Fruit fly (Drosophila melanogaster): ENCODE results near the gene CG12605.

CG12605 gene

DNA sequence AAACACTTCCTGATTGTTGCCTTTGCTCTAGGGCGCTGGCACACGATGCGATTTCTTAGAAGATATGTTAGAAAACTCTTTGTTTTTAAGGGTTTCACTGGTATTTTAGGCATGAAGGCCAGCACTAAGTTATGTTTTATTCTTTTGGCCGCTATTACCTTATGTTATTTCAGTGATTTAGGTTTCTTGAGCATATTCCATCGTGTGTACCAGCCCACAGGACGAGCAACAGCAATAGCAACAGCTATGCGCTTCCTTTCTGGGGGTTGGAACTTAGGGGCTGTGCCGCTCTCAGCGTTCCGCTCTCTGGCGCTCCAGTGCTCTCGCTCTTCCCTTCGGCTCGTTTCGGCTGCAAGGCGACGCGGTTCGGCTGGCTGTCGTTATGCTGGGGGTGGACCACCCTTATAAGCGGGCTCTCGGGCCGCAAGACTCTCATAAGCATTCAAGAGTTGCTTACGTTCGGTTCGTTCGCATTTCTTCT, 18.9 kb upstream of the CG12605 start, which contains the start of gene scrt (continued):
- no peak for TF ChIP-seq prd (optimal IDR thresholded peaks at IDR 0.05)
- TF ChIP-seq prd (GFP tag; IDR thresholded peaks at IDR 0.05) = peak; percentile 69; the same call in 2 of the 3 replicates
- no peak for TF ChIP-seq CG12942 (GFP tag; optimal IDR thresholded peaks at IDR 0.05)
- peak; percentile 28 for TF ChIP-seq CG18619 (GFP tag; optimal IDR thresholded peaks at IDR 0.05)
- no peak for TF ChIP-seq CG1233 (GFP tag; optimal IDR thresholded peaks at IDR 0.05)
- 0 out of 3 replicates have a peak, but pooled peaks have one; percentile 44 for TF ChIP-seq CG17361 (GFP tag; IDR thresholded peaks at IDR 0.05)
- no peak for TF ChIP-seq dm (GFP tag; optimal IDR thresholded peaks at IDR 0.05)
- peak; percentile 79 for TF ChIP-seq ara (GFP tag; IDR thresholded peaks at IDR 0.05)
- TF ChIP-seq CG33213 (GFP tag; optimal IDR thresholded peaks at IDR 0.05) = no peak
- TF ChIP-seq BEAF-32 (GFP tag; optimal IDR thresholded peaks at IDR 0.05) = no peak
- TF ChIP-seq pita (GFP tag; optimal IDR thresholded peaks at IDR 0.05) = no peak
- no peak for TF ChIP-seq CG15073 (GFP tag; optimal IDR thresholded peaks at IDR 0.05)
- TF ChIP-seq gce (GFP tag; IDR thresholded peaks at IDR 0.05) = 0 out of 3 replicates have a peak, but pooled peaks have one; percentile 21
- TF ChIP-seq mirr (GFP tag; optimal IDR thresholded peaks at IDR 0.05) = no peak
- TF ChIP-seq phol (tag; optimal IDR thresholded peaks at IDR 0.05) = peak; percentile 86
- TF ChIP-seq HLH4C (GFP tag; IDR thresholded peaks at IDR 0.05; ENCODE audit: partially characterized antibody) = peak; percentile 59
- TF ChIP-seq lab (GFP tag; optimal IDR thresholded peaks at IDR 0.05) = peak; percentile 45
- TF ChIP-seq btn (GFP tag; optimal IDR thresholded peaks at IDR 0.05) = no peak
- TF ChIP-seq slbo (GFP tag; IDR thresholded peaks at IDR 0.05) = no peak
- no peak for TF ChIP-seq C15 (GFP tag; IDR thresholded peaks at IDR 0.05)
- TF ChIP-seq nerfin-2 (GFP tag; IDR thresholded peaks at IDR 0.05; ENCODE audit: partially characterized antibody) = no peak
- TF ChIP-seq Dref (GFP tag; IDR thresholded peaks at IDR 0.05) = no peak
- peak; percentile 54 for TF ChIP-seq CoRest (tag; optimal IDR thresholded peaks at IDR 0.05)
- peak; percentile 54 for TF ChIP-seq CG1603 (tag; optimal IDR thresholded peaks at IDR 0.05)
- TF ChIP-seq ATbp (GFP tag; optimal IDR thresholded peaks at IDR 0.05) = no peak
- TF ChIP-seq shn (GFP tag; optimal IDR thresholded peaks at IDR 0.05) = peak; percentile 41
- peak; percentile 66 for TF ChIP-seq CG17829 (tag; optimal IDR thresholded peaks at IDR 0.05)
- TF ChIP-seq crol (GFP tag; IDR thresholded peaks at IDR 0.05) = no peak; the same call in 1 of the 2 replicates
- TF ChIP-seq CG8765 (GFP tag; IDR thresholded peaks at IDR 0.05) = peak; percentile 67; the same call in 1 of the 2 replicates
- peak; percentile 72; the same call in 2 of the 3 replicates for TF ChIP-seq knrl (GFP tag; IDR thresholded peaks at IDR 0.05; ENCODE audit: partially characterized antibody)
- TF ChIP-seq CG14965 (GFP tag; optimal IDR thresholded peaks at IDR 0.05; ENCODE audit: borderline replicate concordance) = no peak
- no peak; the same call in 2 of the 3 replicates for TF ChIP-seq Aef1 (GFP tag; IDR thresholded peaks at IDR 0.05)
- TF ChIP-seq CG11723 (GFP tag; optimal IDR thresholded peaks at IDR 0.05) = peak; percentile 21
- TF ChIP-seq MBD-R2 (GFP tag; IDR thresholded peaks at IDR 0.05) = no peak
- 0 out of 2 replicates have a peak, but pooled peaks have one; percentile 32 for TF ChIP-seq Lim3 (GFP tag; IDR thresholded peaks at IDR 0.05)
- TF ChIP-seq Lpt (GFP tag; optimal IDR thresholded peaks at IDR 0.05) = no peak
- TF ChIP-seq CG10147 (GFP tag; optimal IDR thresholded peaks at IDR 0.05) = peak; percentile 37
- TF ChIP-seq CG34224 (GFP tag; IDR thresholded peaks at IDR 0.05; ENCODE audit: partially characterized antibody) = peak; percentile 42; the same call in 1 of the 3 replicates
- no peak for TF ChIP-seq run (tag; optimal IDR thresholded peaks at IDR 0.05)
- TF ChIP-seq CG6854 (GFP tag; optimal IDR thresholded peaks at IDR 0.05) = no peak
- TF ChIP-seq p53 (GFP tag; optimal IDR thresholded peaks at IDR 0.05) = no peak
- TF ChIP-seq slp2 (GFP tag; optimal IDR thresholded peaks at IDR 0.05) = no peak
- TF ChIP-seq Hand (GFP tag; optimal IDR thresholded peaks at IDR 0.05) = peak; percentile 29
- TF ChIP-seq bigmax (GFP tag; optimal IDR thresholded peaks at IDR 0.05) = no peak
- TF ChIP-seq CG33557 (GFP tag; optimal IDR thresholded peaks at IDR 0.05) = peak; percentile 27
- TF ChIP-seq CG11247 (GFP tag; IDR thresholded peaks at IDR 0.05) = no peak
- TF ChIP-seq gsb-n (tag; optimal IDR thresholded peaks at IDR 0.05) = no peak
- no peak for TF ChIP-seq oc (tag; optimal IDR thresholded peaks at IDR 0.05)
- peak; percentile 44; the same call in 1 of the 2 replicates for TF ChIP-seq unc-4 (GFP tag; IDR thresholded peaks at IDR 0.05; ENCODE audit: partially characterized antibody)
- TF ChIP-seq Dll (GFP tag; IDR thresholded peaks at IDR 0.05; ENCODE audit: partially characterized antibody) = peak; percentile 68; the same call in 3 of the 4 replicates
